Worm (Caenorhabditis elegans): ENCODE data around the gene clec-64.

DNA sequence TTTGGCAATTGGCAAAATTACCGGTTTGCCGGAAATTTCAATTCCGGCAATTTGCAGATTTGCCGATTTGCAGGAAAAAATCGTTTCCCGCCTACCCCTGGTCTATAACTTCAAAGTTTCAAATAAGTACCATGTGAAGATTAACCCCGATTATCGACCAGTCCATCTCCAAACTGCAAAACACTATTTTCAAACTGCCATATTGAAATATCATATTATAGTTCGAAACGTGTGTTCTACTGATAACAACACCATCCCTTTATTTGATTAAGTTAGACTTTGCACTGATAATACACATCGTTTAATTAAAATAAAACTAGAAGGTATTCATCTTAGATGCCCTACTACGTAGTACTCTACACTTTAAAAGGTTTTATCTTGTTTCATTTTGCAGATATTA is 32.1 kb downstream of the clec-64 start:
- TF ChIP-seq fkh-10 (GFP tag; optimal IDR thresholded peaks at IDR 0.05) = no peak
- TF ChIP-seq fos-1 (tag; optimal IDR thresholded peaks at IDR 0.05) = no peak
- TF ChIP-seq R02D3.7 (tag; optimal IDR thresholded peaks at IDR 0.05) = no peak
- no peak for TF ChIP-seq nhr-77 (tag; optimal IDR thresholded peaks at IDR 0.05)
- no peak for TF ChIP-seq aly-2 (tag; optimal IDR thresholded peaks at IDR 0.05)
- no peak for TF ChIP-seq zag-1 (tag; optimal IDR thresholded peaks at IDR 0.05)
- no peak for TF ChIP-seq snpc-4 (tag; optimal IDR thresholded peaks at IDR 0.05)
- TF ChIP-seq ztf-11 (tag; optimal IDR thresholded peaks at IDR 0.05) = no peak
- TF ChIP-seq skn-1 (tag; optimal IDR thresholded peaks at IDR 0.05) = no peak
